Fruit fly (Drosophila melanogaster) whole organism, embryonic: ENCODE results near the gene CG14805.

Experiments used
- Asciz ChIP-seq: fragments of 200-800 bp; sonication (Bioruptor generic); optimal IDR thresholded peaks from 2 replicates; lab custom pipeline; 2017; ENCODE audit warnings: missing biosample characterization, mild to moderate bottlenecking, missing genetic modification characterization, missing genetic modification reagents
- Blimp-1 ChIP-seq: fragments of 200-800 bp; sonication (Bioruptor generic); optimal IDR thresholded peaks from 3 replicates; lab custom pipeline; 2018; ENCODE audit warnings: missing biosample characterization, missing genetic modification characterization, mild to moderate bottlenecking, moderate library complexity, missing genetic modification reagents
- CG1024 ChIP-seq: fragments of 200-800 bp; sonication (Bioruptor generic); IDR thresholded peaks from 2 replicates; pipeline ENCODE4 v1.3.6; 2022; ENCODE audit warnings: missing biosample characterization, missing genetic modification characterization
- CG10979 ChIP-seq: fragments of 200-800 bp; sonication (Bioruptor generic); optimal IDR thresholded peaks from 2 replicates; lab custom pipeline; 2018; ENCODE audit warnings: missing biosample characterization, mild to moderate bottlenecking, missing genetic modification characterization, moderate library complexity
- CG11247 ChIP-seq: fragments of 200-800 bp; sonication (Bioruptor generic); IDR thresholded peaks from 2 replicates; pipeline ENCODE4 v1.3.6; 2022; ENCODE audit warnings: missing biosample characterization, missing genetic modification characterization
- CG12071 ChIP-seq: fragments of 200-800 bp; sonication (Bioruptor generic); optimal IDR thresholded peaks from 3 replicates; lab custom pipeline; 2018; ENCODE audit warnings: missing biosample characterization, mild to moderate bottlenecking, missing genetic modification characterization
- CG14441 ChIP-seq: fragments of 200-800 bp; sonication (Bioruptor generic); IDR thresholded peaks from 2 replicates; pipeline ENCODE4 v1.3.6; 2022; ENCODE audit warnings: missing biosample characterization, missing genetic modification characterization
- CG14965 ChIP-seq: fragments of 200-800 bp; sonication (Bioruptor generic); optimal IDR thresholded peaks from 2 replicates; lab custom pipeline; 2016; ENCODE audit warnings: missing biosample characterization, missing genetic modification characterization, borderline replicate concordance
- CG1603 ChIP-seq: fragments of 200-800 bp; sonication (Bioruptor generic); optimal IDR thresholded peaks from 2 replicates; lab custom pipeline; 2019; ENCODE audit warnings: missing biosample characterization, mild to moderate bottlenecking, missing genetic modification characterization, moderate library complexity
- CG31224 ChIP-seq: fragments of 200-800 bp; sonication (Bioruptor generic); IDR thresholded peaks from 2 replicates; pipeline ENCODE4 v1.3.6; 2022; ENCODE audit warnings: missing biosample characterization, missing genetic modification characterization
- CG34224 ChIP-seq: fragments of 200-800 bp; sonication (Bioruptor generic); IDR thresholded peaks from 3 replicates; pipeline ENCODE4 v1.3.6; 2022; ENCODE audit warnings: missing biosample characterization, missing genetic modification characterization; ENCODE audit not compliant: partially characterized antibody
- CG3838 ChIP-seq: fragments of 200-800 bp; sonication (Bioruptor generic); optimal IDR thresholded peaks from 3 replicates; lab custom pipeline; 2016; ENCODE audit warnings: missing biosample characterization, missing genetic modification characterization
- CG4328 ChIP-seq: fragments of 200-800 bp; sonication (Bioruptor generic); optimal IDR thresholded peaks from 3 replicates; lab custom pipeline; 2017; ENCODE audit warnings: missing biosample characterization, missing genetic modification reagents, missing genetic modification characterization
- CG7357 ChIP-seq: fragments of 200-800 bp; sonication (Bioruptor generic); IDR thresholded peaks from 3 replicates; pipeline ENCODE4 v1.3.6; 2022; ENCODE audit warnings: missing biosample characterization, missing genetic modification characterization
- CG7556 ChIP-seq: fragments of 200-800 bp; sonication (Bioruptor generic); optimal IDR thresholded peaks from 2 replicates; lab custom pipeline; 2017; ENCODE audit warnings: missing biosample characterization, mild to moderate bottlenecking, missing genetic modification characterization
- CG7987 ChIP-seq: fragments of 200-800 bp; sonication (Bioruptor generic); optimal IDR thresholded peaks from 2 replicates; lab custom pipeline; 2018; ENCODE audit warnings: missing biosample characterization, mild to moderate bottlenecking, missing genetic modification characterization, moderate library complexity
- CG8281 ChIP-seq: fragments of 200-800 bp; sonication (Bioruptor generic); optimal IDR thresholded peaks from 2 replicates; lab custom pipeline; 2018; ENCODE audit warnings: missing biosample characterization, mild to moderate bottlenecking, missing genetic modification characterization, moderate library complexity
- CoRest ChIP-seq: fragments of 200-800 bp; sonication (Bioruptor generic); optimal IDR thresholded peaks from 3 replicates; lab custom pipeline; 2018; ENCODE audit warnings: missing biosample characterization, mild to moderate bottlenecking, missing genetic modification characterization, moderate library complexity
- Dad ChIP-seq: fragments of 200-800 bp; sonication (Bioruptor generic); optimal IDR thresholded peaks from 3 replicates; lab custom pipeline; 2016; ENCODE audit warnings: missing biosample characterization, missing genetic modification characterization
- Dfd ChIP-seq, 2 experiments: fragments of >200 bp; optimal IDR thresholded peaks; 2 replicates each; lab custom pipeline; 2017; ENCODE audit warnings: missing biosample characterization in 2 of 2, missing genetic modification characterization in 2 of 2
- Dip3 ChIP-seq: fragments of 200-800 bp; sonication (Bioruptor generic); optimal IDR thresholded peaks from 3 replicates; lab custom pipeline; 2016; ENCODE audit warnings: missing biosample characterization, missing genetic modification characterization
- Drgx ChIP-seq: fragments of 200-800 bp; sonication (Bioruptor generic); IDR thresholded peaks from 2 replicates; pipeline ENCODE4 v1.3.6; 2022; ENCODE audit warnings: missing biosample characterization, missing genetic modification characterization
- Eip74EF ChIP-seq, 2 experiments: fragments of 200-800 bp in 1 of 2; fragments of >200 bp in 1 of 2; sonication (Bioruptor generic) in 1 of 2; optimal IDR thresholded peaks; 2 replicates each; lab custom pipeline; 2017 to 2019; ENCODE audit warnings: missing biosample characterization in 2 of 2, missing genetic modification characterization in 2 of 2, mild to moderate bottlenecking in 1 of 2, moderate library complexity in 1 of 2
- HLH3B ChIP-seq: fragments of 200-800 bp; sonication (Bioruptor generic); IDR thresholded peaks from 2 replicates; pipeline ENCODE4 v1.3.6; 2022; ENCODE audit warnings: missing biosample characterization, missing genetic modification characterization
- HLH54F ChIP-seq: fragments of 200-800 bp; sonication (Bioruptor generic); optimal IDR thresholded peaks from 3 replicates; lab custom pipeline; 2016; ENCODE audit warnings: missing biosample characterization, missing genetic modification characterization
- Oaz ChIP-seq: fragments of 200-800 bp; sonication (Bioruptor generic); IDR thresholded peaks from 2 replicates; pipeline ENCODE4 v1.3.6; 2022; ENCODE audit warnings: missing biosample characterization, missing genetic modification characterization
- Oli ChIP-seq: fragments of 200-800 bp; sonication (Bioruptor generic); optimal IDR thresholded peaks from 2 replicates; lab custom pipeline; 2018; ENCODE audit warnings: missing biosample characterization, mild to moderate bottlenecking, missing genetic modification characterization, moderate library complexity
- Side ChIP-seq: fragments of 200-800 bp; sonication (Bioruptor generic); optimal IDR thresholded peaks from 2 replicates; lab custom pipeline; 2016; ENCODE audit warnings: missing biosample characterization, missing genetic modification characterization
- ac ChIP-seq: fragments of 200-800 bp; sonication (Bioruptor generic); optimal IDR thresholded peaks from 3 replicates; lab custom pipeline; 2017; ENCODE audit warnings: missing biosample characterization, mild to moderate bottlenecking, missing genetic modification characterization
- bigmax ChIP-seq: fragments of 200-800 bp; sonication (Bioruptor generic); optimal IDR thresholded peaks from 2 replicates; lab custom pipeline; 2018; ENCODE audit warnings: missing biosample characterization, mild to moderate bottlenecking, missing genetic modification characterization
- chinmo ChIP-seq: fragments of 200-800 bp; sonication (Bioruptor generic); IDR thresholded peaks from 4 replicates; pipeline ENCODE4 v1.3.6; 2022; ENCODE audit warnings: missing biosample characterization, missing genetic modification characterization; ENCODE audit not compliant: partially characterized antibody
- dmrt99B ChIP-seq: fragments of 200-800 bp; sonication (Bioruptor generic); optimal IDR thresholded peaks from 2 replicates; lab custom pipeline; 2018; ENCODE audit warnings: missing biosample characterization, mild to moderate bottlenecking, missing genetic modification characterization, moderate library complexity
- gcm ChIP-seq: fragments of 200-800 bp; sonication (Bioruptor generic); optimal IDR thresholded peaks from 2 replicates; lab custom pipeline; 2019; ENCODE audit warnings: missing biosample characterization, mild to moderate bottlenecking, missing genetic modification characterization, moderate library complexity
- gfzf ChIP-seq: fragments of 200-800 bp; sonication (Bioruptor generic); optimal IDR thresholded peaks from 2 replicates; lab custom pipeline; 2016; ENCODE audit warnings: missing biosample characterization, mild to moderate bottlenecking, missing genetic modification characterization, moderate library complexity
- gsb ChIP-seq: fragments of 200-800 bp; sonication (Bioruptor generic); IDR thresholded peaks from 2 replicates; pipeline ENCODE4 v1.3.6; 2022; ENCODE audit warnings: missing biosample characterization, missing genetic modification characterization
- ham ChIP-seq: fragments of 200-800 bp; sonication (Bioruptor generic); IDR thresholded peaks from 2 replicates; pipeline ENCODE4 v1.3.6; 2022; ENCODE audit warnings: missing biosample characterization, missing genetic modification characterization
- jigr1 ChIP-seq: fragments of 200-800 bp; sonication (Bioruptor generic); IDR thresholded peaks from 3 replicates; pipeline ENCODE4 v1.3.6; 2022; ENCODE audit warnings: missing biosample characterization, missing genetic modification characterization
- mirr ChIP-seq: fragments of 200-800 bp; sonication (Bioruptor generic); optimal IDR thresholded peaks from 3 replicates; lab custom pipeline; 2018; ENCODE audit warnings: missing biosample characterization, mild to moderate bottlenecking, missing genetic modification characterization
- nerfin-1 ChIP-seq: fragments of 200-800 bp; sonication (Bioruptor generic); optimal IDR thresholded peaks from 3 replicates; lab custom pipeline; 2019; ENCODE audit warnings: missing biosample characterization, mild to moderate bottlenecking, missing genetic modification characterization, moderate library complexity
- oc ChIP-seq: fragments of 200-800 bp; sonication (Bioruptor generic); optimal IDR thresholded peaks from 2 replicates; lab custom pipeline; 2018; ENCODE audit warnings: missing biosample characterization, mild to moderate bottlenecking, missing genetic modification characterization, moderate library complexity
- otp ChIP-seq: fragments of 200-800 bp; sonication (Bioruptor generic); IDR thresholded peaks from 3 replicates; pipeline ENCODE4, ENCODE4 v1.3.6; 2022; ENCODE audit warnings: missing biosample characterization, missing genetic modification characterization
- prd ChIP-seq, 3 experiments: fragments of >200 bp in 2 of 3; fragments of 200-800 bp in 1 of 3; sonication (Bioruptor generic) in 1 of 3; optimal IDR thresholded peaks in 2 of 3; IDR thresholded peaks in 1 of 3; 2 replicates in 2 of 3; 3 replicates in 1 of 3; pipeline versions ENCODE4 v1.3.6 to Lab custom; 2017 to 2022; ENCODE audit warnings: missing biosample characterization in 1 of 3, missing genetic modification characterization in 1 of 3
- pzg ChIP-seq: fragments of 200-800 bp; sonication (Bioruptor generic); optimal IDR thresholded peaks from 3 replicates; lab custom pipeline; 2018; ENCODE audit warnings: missing biosample characterization, mild to moderate bottlenecking, missing genetic modification characterization, moderate library complexity
- ranshi ChIP-seq: fragments of 200-800 bp; sonication (Bioruptor generic); IDR thresholded peaks from 2 replicates; pipeline ENCODE4 v1.3.6; 2022; ENCODE audit warnings: missing biosample characterization, missing genetic modification characterization
- sisA ChIP-seq: fragments of 200-800 bp; sonication (Bioruptor generic); IDR thresholded peaks from 2 replicates; pipeline ENCODE4 v1.3.6; 2022; ENCODE audit warnings: missing biosample characterization, missing genetic modification characterization
- sug ChIP-seq: fragments of 200-800 bp; optimal IDR thresholded peaks from 2 replicates; lab custom pipeline; 2019; ENCODE audit warnings: missing biosample characterization, mild to moderate bottlenecking, missing genetic modification characterization, moderate library complexity
- toy ChIP-seq: fragments of 200-800 bp; sonication (Bioruptor generic); IDR thresholded peaks from 2 replicates; pipeline ENCODE4 v1.3.6; 2022; ENCODE audit warnings: missing biosample characterization, missing genetic modification characterization
- ttk ChIP-seq: fragments of 200-800 bp; sonication (Bioruptor generic); IDR thresholded peaks from 2 replicates; pipeline ENCODE4 v2.1.2; 2022; ENCODE audit warnings: missing biosample characterization, missing genetic modification characterization
- usp ChIP-seq: fragments of >200 bp; optimal IDR thresholded peaks from 2 replicates; lab custom pipeline; 2017; ENCODE audit warnings: missing biosample characterization, missing genetic modification characterization

CG14805 gene

dm6 chrX:1861620-1862184 lies 15.4 kb upstream of the CG14805 start, which contains the start of gene deltaCOP (continued):
- TF ChIP-seq CG34224 (GFP tag; lab: Robert Waterston, UW) (peak; percentile 23; the same call in 2 of the 3 replicates), bigmax (GFP tag; lab: Kevin White, UChicago) (no peak), Oli (peak; percentile 77), oc (tag; lab: Kevin White, UChicago) (peak; percentile 36), CG10979 (tag; lab: Kevin White, UChicago) (peak; percentile 64), Oaz (GFP tag; lab: Robert Waterston, UW) (peak; percentile 62), otp (GFP tag; lab: Robert Waterston, UW) (no peak), CG8281 (tag; lab: Kevin White, UChicago) (no peak), gfzf (GFP tag; lab: Kevin White, UChicago) (peak; percentile 75), sisA (GFP tag; lab: Robert Waterston, UW) (peak; percentile 90), CG7987 (peak; percentile 23), Drgx (GFP tag; lab: Robert Waterston, UW) (peak; percentile 77), mirr (GFP tag; lab: Kevin White, UChicago) (no peak), CG31224 (peak; percentile 79), CG4328 (peak; percentile 43), Side (GFP tag; lab: Kevin White, UChicago) (peak; percentile 83), CG14965 (GFP tag; lab: Kevin White, UChicago) (peak; percentile 52), gcm (peak; percentile 28), Blimp-1 (GFP tag; lab: Kevin White, UChicago) (peak; percentile 58), toy (GFP tag; lab: Robert Waterston, UW) (peak; percentile 60; the same call in 1 of the 2 replicates), dmrt99B (tag; lab: Kevin White, UChicago) (no peak), prd (optimal IDR thresholded peaks at IDR 0.05; lab: Kevin White, UChicago) (no peak), prd (GFP tag; IDR thresholded peaks at IDR 0.05; lab: Robert Waterston, UW) (peak; percentile 90), CG1603 (tag; lab: Kevin White, UChicago) (no peak), HLH54F (GFP tag; lab: Kevin White, UChicago) (peak; percentile 95), CoRest (tag; lab: Kevin White, UChicago) (peak; percentile 84), jigr1 (peak; percentile 67), nerfin-1 (tag; lab: Kevin White, UChicago) (peak; percentile 11), Asciz (no peak), Eip74EF (GFP tag; optimal IDR thresholded peaks at IDR 0.05; lab: Kevin White, UChicago) (no peak), ac (GFP tag; lab: Kevin White, UChicago) (no peak), ttk (peak; percentile 73), CG12071 (peak; percentile 42), Dip3 (GFP tag; lab: Kevin White, UChicago) (peak; percentile 94), CG1024 (GFP tag; lab: Robert Waterston, UW) (peak; percentile 52; the same call in 1 of the 2 replicates), CG3838 (GFP tag; lab: Kevin White, UChicago) (peak; percentile 49), ham (GFP tag; lab: Robert Waterston, UW) (peak; percentile 65; the same call in 1 of the 2 replicates), Dfd (GFP tag; optimal IDR thresholded peaks at IDR 0.05; lab: Kevin White, UChicago) (no peak), Dad (GFP tag; lab: Kevin White, UChicago) (peak; percentile 89), sug (peak; percentile 78), CG7556 (GFP tag; lab: Kevin White, UChicago) (peak; percentile 77), CG14441 (GFP tag; lab: Robert Waterston, UW) (peak; percentile 75), pzg (GFP tag; lab: Kevin White, UChicago) (peak; percentile 39), chinmo (GFP tag; lab: Robert Waterston, UW) (no peak), gsb (GFP tag; lab: Robert Waterston, UW) (peak; percentile 61), CG7357 (GFP tag; lab: Robert Waterston, UW) (peak; percentile 66; the same call in 2 of the 3 replicates), HLH3B (peak; percentile 70), ranshi (GFP tag; lab: Robert Waterston, UW) (peak; percentile 70; the same call in 1 of the 2 replicates), usp (no peak), CG11247 (GFP tag; lab: Robert Waterston, UW) (peak; percentile 79)
